Fruit fly (Drosophila melanogaster) whole organism, embryonic: ENCODE data around the gene Rh50.

Experiments used
- CG13775 ChIP-seq: fragments of 200-800 bp; sonication (Bioruptor generic); optimal IDR thresholded peaks from 3 replicates; lab custom pipeline; 2017; ENCODE audit warnings: missing biosample characterization, mild to moderate bottlenecking, missing genetic modification characterization
- CG17361 ChIP-seq: fragments of 200-800 bp; sonication (Bioruptor generic); IDR thresholded peaks from 3 replicates; pipeline ENCODE4 v1.3.6; 2022; ENCODE audit warnings: missing biosample characterization, missing genetic modification characterization
- CG17912 ChIP-seq: fragments of 200-800 bp; sonication (Bioruptor generic); optimal IDR thresholded peaks from 2 replicates; lab custom pipeline; 2018; ENCODE audit warnings: missing biosample characterization, mild to moderate bottlenecking, missing genetic modification characterization
- CG9932 ChIP-seq: fragments of 200-800 bp; sonication (Bioruptor generic); IDR thresholded peaks from 2 replicates; pipeline ENCODE4 v1.3.6; 2022; ENCODE audit warnings: missing biosample characterization, missing genetic modification characterization

dm6 chr3L:4969328-4969727 lies 59.2 kb downstream of the Rh50 start:
- TF ChIP-seq CG9932 (no peak), CG17361 (GFP tag; lab: Robert Waterston, UW) (no peak), CG17912 (GFP tag; lab: Kevin White, UChicago) (no peak), CG13775 (GFP tag; lab: Kevin White, UChicago) (no peak)
